Worm (Caenorhabditis elegans) whole organism, L3 larva: ENCODE results near the gene hadb-1.

ENCODE experiments used
- ama-1 ChIP-seq: fragments of 150-350 bp; optimal IDR thresholded peaks from 2 replicates; lab custom pipeline; 2018
- ceh-28 ChIP-seq: fragments of 150-350 bp; optimal IDR thresholded peaks from 2 replicates; lab custom pipeline; 2014; ENCODE audit warnings: missing biosample characterization, missing genetic modification reagents, missing genetic modification characterization
- jun-1 ChIP-seq: fragments of 150-350 bp; optimal IDR thresholded peaks from 2 replicates; lab custom pipeline; 2014; ENCODE audit warnings: missing biosample characterization, missing genetic modification reagents, missing genetic modification characterization
- mdl-1 ChIP-seq: fragments of 150-350 bp; optimal IDR thresholded peaks from 2 replicates; lab custom pipeline; 2014; ENCODE audit warnings: missing biosample characterization, missing genetic modification characterization
- nhr-28 ChIP-seq: fragments of 150-350 bp; optimal IDR thresholded peaks from 2 replicates; lab custom pipeline; 2014; ENCODE audit warnings: missing biosample characterization, missing genetic modification characterization
- pqm-1 ChIP-seq: fragments of 150-350 bp; optimal IDR thresholded peaks from 2 replicates; lab custom pipeline; 2017; ENCODE audit warnings: missing biosample characterization, missing genetic modification characterization, inconsistent platforms
- skn-1 ChIP-seq: fragments of 150-350 bp; optimal IDR thresholded peaks from 2 replicates; lab custom pipeline; 2014; ENCODE audit warnings: missing biosample characterization, missing genetic modification characterization
- tbx-2 ChIP-seq: sonication (generic microtip); optimal IDR thresholded peaks from 2 replicates; lab custom pipeline; 2016; ENCODE audit warnings: mild to moderate bottlenecking, missing genetic modification characterization, missing compliant biosample characterization
- unc-62 ChIP-seq: fragments of 150-350 bp; sonication (generic microtip); optimal IDR thresholded peaks from 4 replicates; lab custom pipeline; 2014; ENCODE audit warnings: missing biosample characterization, missing genetic modification reagents, missing genetic modification characterization
- zag-1 ChIP-seq: fragments of 150-350 bp; optimal IDR thresholded peaks from 2 replicates; lab custom pipeline; 2014; ENCODE audit warnings: missing biosample characterization, missing genetic modification characterization
- ztf-11 ChIP-seq: fragments of 150-350 bp; optimal IDR thresholded peaks from 2 replicates; lab custom pipeline; 2014; ENCODE audit warnings: missing biosample characterization, missing genetic modification characterization
- ztf-4 ChIP-seq: fragments of 150-350 bp; optimal IDR thresholded peaks from 2 replicates; lab custom pipeline; 2014; ENCODE audit warnings: missing biosample characterization, missing genetic modification characterization

- no peak for TF ChIP-seq unc-62
- no peak for TF ChIP-seq ceh-28 (tag; lab: Kevin White, UChicago)
- TF ChIP-seq pqm-1 (tag; lab: Kevin White, UChicago): no peak
- TF ChIP-seq ama-1: no peak
- TF ChIP-seq mdl-1 (tag; lab: Kevin White, UChicago): no peak
- TF ChIP-seq tbx-2 (tag; lab: Kevin White, UChicago): no peak
- no peak for TF ChIP-seq skn-1 (tag; lab: Kevin White, UChicago)
- TF ChIP-seq ztf-4 (tag; lab: Kevin White, UChicago): no peak
- TF ChIP-seq ztf-11 (tag; lab: Kevin White, UChicago): no peak
- TF ChIP-seq zag-1: no peak
- no peak for TF ChIP-seq jun-1 (tag; lab: Kevin White, UChicago)
- no peak for TF ChIP-seq nhr-28 (tag; lab: Kevin White, UChicago)
Observed at ce11 chrIII:8717231-8717694, 29.0 kb upstream of the hadb-1 start, which contains the start of gene mrpl-11.
